Fruit fly (Drosophila melanogaster): ENCODE data around the gene CG6830.

- no peak for TF ChIP-seq CG8478 (optimal IDR thresholded peaks at IDR 0.05)
- no peak for TF ChIP-seq CTCF (optimal IDR thresholded peaks at IDR 0.05)
Observed at dm6 chr3R:11665925-11666687, 18.0 kb downstream of the CG6830 start.
